Fruit fly (Drosophila melanogaster) whole organism, embryonic: Measurements from ENCODE around the gene dgrn.
A peak's percentile ranks its signal among the peaks of the same experiment; 100 is the strongest.

Experiments used
- BEAF-32 ChIP-seq: fragments of 200-800 bp; sonication (Bioruptor generic); optimal IDR thresholded peaks from 3 replicates; lab custom pipeline; 2017; ENCODE audit warnings: missing biosample characterization, missing genetic modification characterization, mild to moderate bottlenecking, moderate library complexity, missing genetic modification reagents
- CG10209 ChIP-seq: fragments of 200-800 bp; sonication (Bioruptor generic); optimal IDR thresholded peaks from 3 replicates; lab custom pipeline; 2017; ENCODE audit warnings: missing biosample characterization, mild to moderate bottlenecking, missing genetic modification characterization, missing genetic modification reagents
- CG10267 ChIP-seq: fragments of 200-800 bp; sonication (Bioruptor generic); optimal IDR thresholded peaks from 2 replicates; lab custom pipeline; 2018; ENCODE audit warnings: missing biosample characterization, mild to moderate bottlenecking, missing genetic modification characterization, moderate library complexity
- CG10366 ChIP-seq: fragments of 200-800 bp; sonication (Bioruptor generic); IDR thresholded peaks from 2 replicates; pipeline ENCODE4 v1.3.6; 2022; ENCODE audit warnings: missing biosample characterization, missing genetic modification characterization
- CG10543 ChIP-seq: fragments of 200-800 bp; sonication (Bioruptor generic); optimal IDR thresholded peaks from 3 replicates; lab custom pipeline; 2017; ENCODE audit warnings: missing biosample characterization, mild to moderate bottlenecking, missing genetic modification characterization, moderate library complexity
- CG12659 ChIP-seq: fragments of 200-800 bp; sonication (Bioruptor generic); optimal IDR thresholded peaks from 3 replicates; lab custom pipeline; 2017; ENCODE audit warnings: mild to moderate bottlenecking, missing biosample characterization, missing genetic modification reagents, missing genetic modification characterization
- CG12769 ChIP-seq: fragments of 200-800 bp; sonication (Bioruptor generic); optimal IDR thresholded peaks from 2 replicates; lab custom pipeline; 2019; ENCODE audit warnings: missing biosample characterization, mild to moderate bottlenecking, missing genetic modification characterization, moderate library complexity
- CG13624 ChIP-seq: fragments of 200-800 bp; sonication (Bioruptor generic); optimal IDR thresholded peaks from 2 replicates; lab custom pipeline; 2016; ENCODE audit warnings: missing biosample characterization, missing genetic modification characterization
- CG2116 ChIP-seq: fragments of 200-800 bp; sonication (Bioruptor generic); optimal IDR thresholded peaks from 3 replicates; lab custom pipeline; 2018; ENCODE audit warnings: missing biosample characterization, mild to moderate bottlenecking, missing genetic modification characterization
- CG2120 ChIP-seq: fragments of 200-800 bp; sonication (Bioruptor generic); optimal IDR thresholded peaks from 3 replicates; lab custom pipeline; 2016; ENCODE audit warnings: missing biosample characterization, missing genetic modification characterization
- CG2199 ChIP-seq: fragments of 200-800 bp; sonication (Bioruptor generic); IDR thresholded peaks from 3 replicates; pipeline ENCODE4 v1.3.6; 2022; ENCODE audit warnings: missing biosample characterization, missing genetic modification characterization
- CG32772 ChIP-seq: fragments of 200-800 bp; sonication (Bioruptor generic); IDR thresholded peaks from 2 replicates; pipeline ENCODE4 v1.3.6; 2022; ENCODE audit warnings: missing biosample characterization, missing genetic modification characterization
- CG33213 ChIP-seq: fragments of 200-800 bp; sonication (Bioruptor generic); optimal IDR thresholded peaks from 3 replicates; lab custom pipeline; 2016; ENCODE audit warnings: missing biosample characterization, missing genetic modification characterization
- CG34376 ChIP-seq: fragments of 200-800 bp; sonication (Bioruptor generic); optimal IDR thresholded peaks from 2 replicates; lab custom pipeline; 2018; ENCODE audit warnings: missing biosample characterization, mild to moderate bottlenecking, missing genetic modification characterization
- CG3838 ChIP-seq: fragments of 200-800 bp; sonication (Bioruptor generic); optimal IDR thresholded peaks from 3 replicates; lab custom pipeline; 2016; ENCODE audit warnings: missing biosample characterization, missing genetic modification characterization
- CG4617 ChIP-seq: fragments of 200-800 bp; sonication (Bioruptor generic); optimal IDR thresholded peaks from 3 replicates; lab custom pipeline; 2016; ENCODE audit warnings: missing biosample characterization, missing genetic modification characterization, borderline replicate concordance
- CG9876 ChIP-seq: fragments of 200-800 bp; sonication (Bioruptor generic); optimal IDR thresholded peaks from 2 replicates; lab custom pipeline; 2016; ENCODE audit warnings: missing biosample characterization, missing genetic modification characterization
- CG9932 ChIP-seq: fragments of 200-800 bp; sonication (Bioruptor generic); IDR thresholded peaks from 2 replicates; pipeline ENCODE4 v1.3.6; 2022; ENCODE audit warnings: missing biosample characterization, missing genetic modification characterization
- Hey ChIP-seq: fragments of 200-800 bp; sonication (Bioruptor generic); optimal IDR thresholded peaks from 3 replicates; lab custom pipeline; 2018; ENCODE audit warnings: missing biosample characterization, mild to moderate bottlenecking, missing genetic modification characterization
- HmgZ ChIP-seq: fragments of 200-800 bp; sonication (Bioruptor generic); optimal IDR thresholded peaks from 2 replicates; lab custom pipeline; 2018; ENCODE audit warnings: missing biosample characterization, mild to moderate bottlenecking, missing genetic modification characterization
- MTF-1 ChIP-seq: fragments of 200-800 bp; sonication (Bioruptor generic); optimal IDR thresholded peaks from 2 replicates; lab custom pipeline; 2018; ENCODE audit warnings: missing biosample characterization, mild to moderate bottlenecking, missing genetic modification characterization, borderline replicate concordance
- Pdp1 ChIP-seq, 2 experiments: fragments of 200-800 bp; sonication (Bioruptor generic); optimal IDR thresholded peaks; 3 replicates each; lab custom pipeline; 2016; ENCODE audit warnings: missing biosample characterization in 2 of 2, missing genetic modification characterization in 2 of 2, mild to moderate bottlenecking in 1 of 2, moderate library complexity in 1 of 2
- Six4 ChIP-seq: fragments of 200-800 bp; sonication (Bioruptor generic); optimal IDR thresholded peaks from 2 replicates; lab custom pipeline; 2016; ENCODE audit warnings: missing biosample characterization, missing genetic modification characterization
- Vsx1 ChIP-seq: fragments of 200-800 bp; sonication (Bioruptor generic); optimal IDR thresholded peaks from 2 replicates; lab custom pipeline; 2017; ENCODE audit warnings: missing biosample characterization, mild to moderate bottlenecking, missing genetic modification characterization, missing genetic modification reagents
- bigmax ChIP-seq: fragments of 200-800 bp; sonication (Bioruptor generic); optimal IDR thresholded peaks from 2 replicates; lab custom pipeline; 2018; ENCODE audit warnings: missing biosample characterization, mild to moderate bottlenecking, missing genetic modification characterization
- chm ChIP-seq: fragments of 200-800 bp; sonication (Bioruptor generic); IDR thresholded peaks from 2 replicates; pipeline ENCODE4 v1.3.6; 2022; ENCODE audit warnings: missing biosample characterization, missing genetic modification characterization
- croc ChIP-seq: fragments of 200-800 bp; sonication (Bioruptor generic); conservative IDR thresholded peaks from 3 replicates; pipeline ENCODE4 v1.3.6; 2022; ENCODE audit warnings: missing biosample characterization, missing genetic modification characterization
- cwo ChIP-seq: fragments of 200-800 bp; sonication (Bioruptor generic); optimal IDR thresholded peaks from 3 replicates; lab custom pipeline; 2017; ENCODE audit warnings: missing biosample characterization, missing genetic modification characterization, mild to moderate bottlenecking, moderate library complexity, missing genetic modification reagents
- dan ChIP-seq: fragments of 200-800 bp; sonication (Bioruptor generic); IDR thresholded peaks from 2 replicates; pipeline ENCODE4 v1.3.6; 2022; ENCODE audit warnings: missing biosample characterization, missing genetic modification characterization
- dysf ChIP-seq: fragments of 200-800 bp; sonication (Bioruptor generic); IDR thresholded peaks from 3 replicates; pipeline ENCODE4 v1.3.6; 2022; ENCODE audit warnings: missing biosample characterization, missing genetic modification characterization
- exex ChIP-seq: fragments of 200-800 bp; sonication (Bioruptor generic); optimal IDR thresholded peaks from 4 replicates; lab custom pipeline; 2018; ENCODE audit warnings: missing biosample characterization, mild to moderate bottlenecking, missing genetic modification characterization, moderate library complexity
- fd3F ChIP-seq: fragments of 200-800 bp; sonication (Bioruptor generic); optimal IDR thresholded peaks from 2 replicates; lab custom pipeline; 2018; ENCODE audit warnings: missing biosample characterization, mild to moderate bottlenecking, missing genetic modification characterization, moderate library complexity
- ftz-f1 ChIP-seq: fragments of 200-800 bp; sonication (Bioruptor generic); optimal IDR thresholded peaks from 2 replicates; lab custom pipeline; 2016; ENCODE audit warnings: missing biosample characterization, missing genetic modification characterization
- grn ChIP-seq: fragments of 200-800 bp; sonication (Bioruptor generic); optimal IDR thresholded peaks from 3 replicates; lab custom pipeline; 2017; ENCODE audit warnings: missing biosample characterization, missing genetic modification characterization
- ham ChIP-seq: fragments of 200-800 bp; sonication (Bioruptor generic); IDR thresholded peaks from 2 replicates; pipeline ENCODE4 v1.3.6; 2022; ENCODE audit warnings: missing biosample characterization, missing genetic modification characterization
- lmd ChIP-seq: fragments of 200-800 bp; sonication (Bioruptor generic); IDR thresholded peaks from 2 replicates; pipeline ENCODE4 v1.3.6; 2022; ENCODE audit warnings: missing biosample characterization, missing genetic modification characterization
- mirr ChIP-seq: fragments of 200-800 bp; sonication (Bioruptor generic); optimal IDR thresholded peaks from 3 replicates; lab custom pipeline; 2018; ENCODE audit warnings: missing biosample characterization, mild to moderate bottlenecking, missing genetic modification characterization
- onecut ChIP-seq: fragments of 200-800 bp; sonication (Bioruptor generic); IDR thresholded peaks from 2 replicates; pipeline ENCODE4 v1.3.6; 2022; ENCODE audit warnings: missing biosample characterization, missing genetic modification characterization
- prd ChIP-seq, 3 experiments: fragments of >200 bp in 2 of 3; fragments of 200-800 bp in 1 of 3; sonication (Bioruptor generic) in 1 of 3; optimal IDR thresholded peaks in 2 of 3; IDR thresholded peaks in 1 of 3; 2 replicates in 2 of 3; 3 replicates in 1 of 3; pipeline versions ENCODE4 v1.3.6 to Lab custom; 2017 to 2022; ENCODE audit warnings: missing biosample characterization in 1 of 3, missing genetic modification characterization in 1 of 3
- salm ChIP-seq: fragments of 200-800 bp; sonication (Bioruptor generic); optimal IDR thresholded peaks from 2 replicates; lab custom pipeline; 2018; ENCODE audit warnings: missing biosample characterization, mild to moderate bottlenecking, missing genetic modification characterization
- sc ChIP-seq, 3 experiments: fragments of >200 bp in 2 of 3; fragments of 200-800 bp in 1 of 3; sonication (Bioruptor generic) in 1 of 3; optimal IDR thresholded peaks; 2 replicates in 2 of 3; 3 replicates in 1 of 3; lab custom pipeline; 2017; ENCODE audit warnings: mild to moderate bottlenecking in 1 of 3, missing biosample characterization in 1 of 3, missing genetic modification characterization in 1 of 3, missing genetic modification reagents in 1 of 3
- slbo ChIP-seq: fragments of 200-800 bp; sonication (Bioruptor generic); IDR thresholded peaks from 2 replicates; pipeline ENCODE4 v1.3.6; 2022; ENCODE audit warnings: missing biosample characterization, missing genetic modification characterization
- stc ChIP-seq: fragments of 200-800 bp; sonication (Bioruptor generic); IDR thresholded peaks from 2 replicates; pipeline ENCODE4 v1.3.6; 2022; ENCODE audit warnings: missing biosample characterization, missing genetic modification characterization
- sug ChIP-seq: fragments of 200-800 bp; optimal IDR thresholded peaks from 2 replicates; lab custom pipeline; 2019; ENCODE audit warnings: missing biosample characterization, mild to moderate bottlenecking, missing genetic modification characterization, moderate library complexity
- tgo ChIP-seq: fragments of 200-800 bp; sonication (Bioruptor generic); IDR thresholded peaks from 3 replicates; pipeline ENCODE4 v1.3.6; 2022; ENCODE audit warnings: missing biosample characterization, missing genetic modification characterization
- tll ChIP-seq, 2 experiments: fragments of 200-800 bp in 1 of 2; fragments of >200 bp in 1 of 2; sonication (Bioruptor generic) in 1 of 2; optimal IDR thresholded peaks; 2 replicates each; lab custom pipeline; 2017 to 2019; ENCODE audit warnings: missing biosample characterization in 2 of 2, missing genetic modification characterization in 2 of 2, mild to moderate bottlenecking in 1 of 2, moderate library complexity in 1 of 2
- ttk ChIP-seq: fragments of 200-800 bp; sonication (Bioruptor generic); IDR thresholded peaks from 2 replicates; pipeline ENCODE4 v2.1.2; 2022; ENCODE audit warnings: missing biosample characterization, missing genetic modification characterization
- zfh1 ChIP-seq: fragments of 200-800 bp; sonication (Bioruptor generic); IDR thresholded peaks from 3 replicates; pipeline ENCODE4 v1.3.6; 2022; ENCODE audit warnings: missing biosample characterization, missing genetic modification characterization

Gene dgrn

dm6 chr3R:5821750-5822149 lies 2.7 kb upstream of the dgrn start, which contains the start of gene CG46303:
Gene CG46303, plus strand, starts transcription at chr3R:5821972.
- TF ChIP-seq dysf (peak; percentile 12; the same call in 1 of the 3 replicates), CG4617 (GFP tag; lab: Kevin White, UChicago) (no peak), CG10267 (tag; lab: Kevin White, UChicago) (no peak), CG2116 (no peak), Vsx1 (no peak), CG10543 (GFP tag; lab: Kevin White, UChicago) (peak; percentile 23), zfh1 (GFP tag; lab: Robert Waterston, UW) (no peak), CG33213 (GFP tag; lab: Kevin White, UChicago) (no peak), CG12769 (tag; lab: Kevin White, UChicago) (no peak), CG13624 (GFP tag; lab: Kevin White, UChicago) (no peak), CG32772 (GFP tag; lab: Robert Waterston, UW) (no peak), croc (GFP tag; lab: Robert Waterston, UW) (no peak), tgo (no peak), onecut (GFP tag; lab: Robert Waterston, UW) (no peak), dan (no peak), stc (GFP tag; lab: Robert Waterston, UW) (no peak), CG2199 (GFP tag; lab: Robert Waterston, UW) (peak; percentile 39; the same call in 1 of the 3 replicates), CG2120 (GFP tag; lab: Kevin White, UChicago) (no peak), CG9932 (GFP tag; lab: Robert Waterston, UW) (no peak), exex (tag; lab: Kevin White, UChicago) (peak; percentile 81), Six4 (GFP tag; lab: Kevin White, UChicago) (no peak), cwo (GFP tag; lab: Kevin White, UChicago) (peak; percentile 25), chm (GFP tag; lab: Robert Waterston, UW) (no peak), ftz-f1 (GFP tag; lab: Kevin White, UChicago) (peak; percentile 77), CG9876 (GFP tag; lab: Kevin White, UChicago) (no peak), ham (GFP tag; lab: Robert Waterston, UW) (no peak), bigmax (no peak), grn (GFP tag; lab: Kevin White, UChicago) (peak; percentile 59), tll (GFP tag; optimal IDR thresholded peaks at IDR 0.05; lab: Kevin White, UChicago) (no peak), slbo (GFP tag; lab: Robert Waterston, UW) (no peak), CG10209 (GFP tag; lab: Kevin White, UChicago) (no peak), BEAF-32 (GFP tag; lab: Kevin White, UChicago) (no peak), HmgZ (tag; lab: Kevin White, UChicago) (peak; percentile 1), CG34376 (GFP tag; lab: Kevin White, UChicago) (peak; percentile 23), Pdp1 (GFP tag; optimal IDR thresholded peaks at IDR 0.05; lab: Kevin White, UChicago) (peak in 1 of 2 experiments; percentile 8), CG10366 (GFP tag; lab: Robert Waterston, UW) (no peak), fd3F (GFP tag; lab: Kevin White, UChicago) (no peak), MTF-1 (GFP tag; lab: Kevin White, UChicago) (no peak), sc (optimal IDR thresholded peaks at IDR 0.05; lab: Kevin White, UChicago) (no peak), sc (GFP tag; optimal IDR thresholded peaks at IDR 0.05; lab: Kevin White, UChicago) (no peak), prd (optimal IDR thresholded peaks at IDR 0.05; lab: Kevin White, UChicago) (no peak), prd (GFP tag; IDR thresholded peaks at IDR 0.05; lab: Robert Waterston, UW) (no peak), lmd (GFP tag; lab: Robert Waterston, UW) (no peak), CG3838 (GFP tag; lab: Kevin White, UChicago) (no peak), ttk (GFP tag; lab: Robert Waterston, UW) (no peak), sug (tag; lab: Kevin White, UChicago) (peak; percentile 76), CG12659 (GFP tag; lab: Kevin White, UChicago) (no peak), mirr (GFP tag; lab: Kevin White, UChicago) (peak; percentile 65), Hey (tag; lab: Kevin White, UChicago) (peak; percentile 24), salm (tag; lab: Kevin White, UChicago) (no peak)
